Worm (Caenorhabditis elegans): ENCODE measurements around the gene cux-7.

DNA sequence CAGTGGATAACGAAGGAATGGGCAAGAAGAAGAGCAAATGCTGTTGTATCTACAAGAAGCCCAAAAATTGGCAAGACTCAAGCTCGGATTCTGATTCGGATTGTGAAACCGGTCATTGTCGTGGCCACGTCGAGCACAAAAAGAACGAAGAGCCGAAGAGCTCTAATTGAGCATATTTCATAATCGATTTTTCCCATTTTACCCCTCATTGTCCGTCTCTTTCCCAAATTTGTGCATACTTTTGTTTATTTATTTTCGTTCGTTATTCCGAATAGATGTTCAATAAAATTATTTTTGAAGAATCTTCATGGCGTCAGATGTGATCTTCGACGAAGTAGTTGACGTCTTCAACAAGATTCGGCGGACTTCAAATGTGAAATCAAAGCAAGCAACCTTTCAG lies 518 bp upstream of the cux-7 start, which contains the start of gene lig-4:
- TF ChIP-seq alr-1 (tag; optimal IDR thresholded peaks at IDR 0.05) (no peak), snpc-4 (tag; optimal IDR thresholded peaks at IDR 0.05) (no peak), ceh-82 (tag; optimal IDR thresholded peaks at IDR 0.05) (no peak)

Data from whole organism, L2 larva.